Worm (Caenorhabditis elegans): ENCODE results near the gene cux-7.
"Not testable (repeated sequence)": the region's sequence is repeated elsewhere in the genome, so short reads cannot be mapped to it uniquely, and the experiment has no call there.

Gene cux-7

ce11 chrIII:7468980-7469379 lies 51.7 kb downstream of the cux-7 start, which contains the start of gene H14A12.5:
TSS of gene H14A12.5 (minus strand) at chrIII:7469080.
- TF ChIP-seq hmg-1.2, ceh-91, lag-1 (GFP tag; IDR thresholded peaks at IDR 0.05): not testable (repeated sequence)
